Worm (Caenorhabditis elegans) whole organism, late embryonic: Measurements from ENCODE around the gene W06D11.5.
"Not testable (repeated sequence)": the region's sequence is repeated elsewhere in the genome, so short reads cannot be mapped to it uniquely, and the experiment has no call there.

Experiments used
- C38D4.7 ChIP-seq: fragments of 200-800 bp; sonication (Bioruptor generic); optimal IDR thresholded peaks from 2 replicates; lab custom pipeline; 2018; ENCODE audit warnings: mild to moderate bottlenecking, missing genetic modification characterization, moderate library complexity, missing compliant biosample characterization
- K02D7.2 ChIP-seq: sonication (generic microtip); optimal IDR thresholded peaks from 2 replicates; lab custom pipeline; 2017; ENCODE audit warnings: mild to moderate bottlenecking, missing genetic modification characterization, missing compliant biosample characterization
- Y22D7AL.16 ChIP-seq: sonication (generic microtip); optimal IDR thresholded peaks from 2 replicates; lab custom pipeline; 2016; ENCODE audit warnings: missing genetic modification characterization, missing compliant biosample characterization
- ama-1 ChIP-seq: fragments of 150-350 bp; optimal IDR thresholded peaks from 2 replicates; lab custom pipeline; 2014
- ceh-14 ChIP-seq: sonication (generic microtip); optimal IDR thresholded peaks from 2 replicates; lab custom pipeline; 2016; ENCODE audit warnings: missing genotype, missing genetic modification characterization, missing compliant biosample characterization
- ceh-18 ChIP-seq: sonication (generic microtip); optimal IDR thresholded peaks from 2 replicates; lab custom pipeline; 2016; ENCODE audit warnings: missing genetic modification characterization, missing compliant biosample characterization
- ceh-2 ChIP-seq: sonication (generic microtip); optimal IDR thresholded peaks from 2 replicates; lab custom pipeline; 2016; ENCODE audit warnings: missing genotype, missing genetic modification characterization, missing compliant biosample characterization
- ceh-22 ChIP-seq: sonication (generic microtip); optimal IDR thresholded peaks from 2 replicates; lab custom pipeline; 2017; ENCODE audit warnings: missing biosample characterization, missing genetic modification characterization
- ceh-31 ChIP-seq: sonication (generic microtip); optimal IDR thresholded peaks from 2 replicates; lab custom pipeline; 2016; ENCODE audit warnings: missing genetic modification characterization, missing compliant biosample characterization
- ceh-45 ChIP-seq: fragments of 200-800 bp; sonication (Bioruptor generic); IDR thresholded peaks from 2 replicates; pipeline ENCODE4 v1.3.6; 2022; ENCODE audit warnings: missing genetic modification reagents, missing genetic modification characterization, missing compliant biosample characterization
- ceh-6 ChIP-seq: fragments of 200-800 bp; sonication (Bioruptor generic); optimal IDR thresholded peaks from 2 replicates; lab custom pipeline; 2018; ENCODE audit warnings: mild to moderate bottlenecking, missing genetic modification characterization, missing compliant biosample characterization
- ceh-9 ChIP-seq: sonication (generic microtip); optimal IDR thresholded peaks from 2 replicates; lab custom pipeline; 2016; ENCODE audit warnings: mild to moderate bottlenecking, missing genetic modification characterization, inconsistent platforms, missing compliant biosample characterization
- elt-2 ChIP-seq: sonication (generic microtip); optimal IDR thresholded peaks from 2 replicates; lab custom pipeline; 2016; ENCODE audit warnings: missing genetic modification reagents, missing genetic modification characterization, missing compliant biosample characterization
- elt-4 ChIP-seq: sonication (generic microtip); optimal IDR thresholded peaks from 2 replicates; lab custom pipeline; 2016; ENCODE audit warnings: missing genetic modification characterization, missing compliant biosample characterization
- fkh-10 ChIP-seq: fragments of 150-350 bp; optimal IDR thresholded peaks from 2 replicates; lab custom pipeline; 2014; ENCODE audit warnings: missing biosample characterization, missing genetic modification reagents, missing genetic modification characterization
- fkh-6 ChIP-seq: sonication (generic microtip); optimal IDR thresholded peaks from 2 replicates; lab custom pipeline; 2016; ENCODE audit warnings: missing genetic modification characterization, missing compliant biosample characterization
- hlh-13 ChIP-seq: fragments of 200-800 bp; sonication (Bioruptor generic); optimal IDR thresholded peaks from 2 replicates; lab custom pipeline; 2018; ENCODE audit warnings: mild to moderate bottlenecking, missing genetic modification characterization, missing compliant biosample characterization
- lim-6 ChIP-seq: sonication (generic microtip); optimal IDR thresholded peaks from 2 replicates; lab custom pipeline; 2016; ENCODE audit warnings: missing genetic modification characterization, missing compliant biosample characterization
- mec-3 ChIP-seq: sonication (generic microtip); optimal IDR thresholded peaks from 2 replicates; lab custom pipeline; 2016; ENCODE audit warnings: borderline replicate concordance, missing genetic modification characterization, missing compliant biosample characterization
- nfya-1 ChIP-seq: sonication (generic microtip); optimal IDR thresholded peaks from 2 replicates; lab custom pipeline; 2017; ENCODE audit warnings: missing genetic modification characterization, mild to moderate bottlenecking, missing compliant biosample characterization, antibody characterized with exemption, moderate library complexity
- nhr-11 ChIP-seq: fragments of 150-350 bp; optimal IDR thresholded peaks from 2 replicates; lab custom pipeline; 2014; ENCODE audit warnings: missing biosample characterization, missing genetic modification characterization
- nhr-232 ChIP-seq: sonication (generic microtip); optimal IDR thresholded peaks from 2 replicates; lab custom pipeline; 2016; ENCODE audit warnings: missing genetic modification characterization, missing compliant biosample characterization
- odd-2 ChIP-seq: sonication (generic microtip); optimal IDR thresholded peaks from 2 replicates; lab custom pipeline; 2017; ENCODE audit warnings: antibody characterized with exemption, mild to moderate bottlenecking, missing genetic modification characterization, missing compliant biosample characterization
- pag-3 ChIP-seq: sonication (generic microtip); optimal IDR thresholded peaks from 2 replicates; lab custom pipeline; 2016; ENCODE audit warnings: missing compliant biosample characterization, missing genetic modification characterization, borderline replicate concordance
- pat-9 ChIP-seq: fragments of 200-800 bp; sonication (Bioruptor generic); optimal IDR thresholded peaks from 2 replicates; lab custom pipeline; 2018; ENCODE audit warnings: mild to moderate bottlenecking, missing genetic modification characterization, moderate library complexity, missing compliant biosample characterization
- pha-2 ChIP-seq: sonication (generic microtip); optimal IDR thresholded peaks from 2 replicates; lab custom pipeline; 2017; ENCODE audit warnings: mild to moderate bottlenecking, missing genetic modification characterization, missing compliant biosample characterization
- pqm-1 ChIP-seq: sonication (generic microtip); optimal IDR thresholded peaks from 2 replicates; lab custom pipeline; 2016; ENCODE audit warnings: missing genetic modification characterization, missing compliant biosample characterization
- ref-2 ChIP-seq: sonication (generic microtip); optimal IDR thresholded peaks from 2 replicates; lab custom pipeline; 2016; ENCODE audit warnings: missing genetic modification characterization, missing compliant biosample characterization
- rnt-1 ChIP-seq: sonication (generic microtip); optimal IDR thresholded peaks from 2 replicates; lab custom pipeline; 2016; ENCODE audit warnings: missing genetic modification characterization, missing compliant biosample characterization
- sdc-2 ChIP-seq: sonication (generic microtip); optimal IDR thresholded peaks from 2 replicates; lab custom pipeline; 2016; ENCODE audit warnings: missing genotype, missing genetic modification characterization, missing compliant biosample characterization
- sox-2 ChIP-seq: fragments of 200-800 bp; sonication (Bioruptor generic); IDR thresholded peaks from 2 replicates; pipeline ENCODE4 v1.3.6; 2022; ENCODE audit warnings: missing genetic modification reagents, missing genetic modification characterization, missing compliant biosample characterization
- tbx-2 ChIP-seq: sonication (generic microtip); optimal IDR thresholded peaks from 2 replicates; lab custom pipeline; 2016; ENCODE audit warnings: missing genetic modification characterization, missing compliant biosample characterization
- ttx-3 ChIP-seq: sonication (generic microtip); optimal IDR thresholded peaks from 2 replicates; lab custom pipeline; 2016; ENCODE audit warnings: missing genetic modification reagents, missing genetic modification characterization, missing compliant biosample characterization
- unc-55 ChIP-seq: sonication (generic microtip); optimal IDR thresholded peaks from 2 replicates; lab custom pipeline; 2017; ENCODE audit warnings: missing biosample characterization, missing genetic modification reagents, missing genetic modification characterization
- unc-86 ChIP-seq: sonication (generic microtip); optimal IDR thresholded peaks from 2 replicates; lab custom pipeline; 2016; ENCODE audit warnings: missing genetic modification characterization, missing compliant biosample characterization

The W06D11.5 gene

DNA sequence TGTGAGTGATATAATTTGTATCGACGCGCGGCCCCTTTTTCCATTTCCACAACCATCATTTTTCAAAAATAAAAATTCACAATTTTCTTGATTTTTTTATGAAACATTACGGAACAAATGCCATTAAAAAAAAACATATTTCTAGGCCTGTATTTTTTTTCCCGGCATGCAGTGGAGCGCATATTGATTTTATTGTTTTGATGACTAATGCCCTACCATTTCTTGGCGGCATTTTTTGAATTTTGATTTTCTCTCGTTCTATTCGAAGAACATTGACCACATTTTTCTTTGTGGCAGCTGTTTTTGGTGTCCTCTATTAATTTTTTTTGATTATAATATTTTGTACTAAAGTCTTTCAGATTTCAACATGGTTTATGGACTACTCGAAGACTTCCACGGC, 1.6 kb upstream of the W06D11.5 start, which contains the start of gene W06D11.3:
Gene W06D11.3 (plus strand): TSS at position 360 of the 400 bp plus-strand sequence.
- no peak for TF ChIP-seq mec-3
- no peak for TF ChIP-seq ceh-18 (tag; lab: Kevin White, UChicago)
- no peak for TF ChIP-seq hlh-13
- TF ChIP-seq ceh-22 (tag; lab: Kevin White, UChicago) = no peak
- TF ChIP-seq K02D7.2 = no peak
- no peak for TF ChIP-seq ceh-6 (GFP tag; lab: Kevin White, UChicago)
- no peak for TF ChIP-seq pqm-1
- TF ChIP-seq pag-3 (tag; lab: Kevin White, UChicago) = no peak
- TF ChIP-seq unc-86 (tag; lab: Kevin White, UChicago) = no peak
- no peak for TF ChIP-seq Y22D7AL.16 (tag; lab: Kevin White, UChicago)
- no peak for TF ChIP-seq fkh-10 (GFP tag; lab: Kevin White, UChicago)
- TF ChIP-seq ceh-14 (tag; lab: Kevin White, UChicago) = no peak
- TF ChIP-seq ama-1 = no peak
- no peak for TF ChIP-seq fkh-6 (tag; lab: Kevin White, UChicago)

DNA sequence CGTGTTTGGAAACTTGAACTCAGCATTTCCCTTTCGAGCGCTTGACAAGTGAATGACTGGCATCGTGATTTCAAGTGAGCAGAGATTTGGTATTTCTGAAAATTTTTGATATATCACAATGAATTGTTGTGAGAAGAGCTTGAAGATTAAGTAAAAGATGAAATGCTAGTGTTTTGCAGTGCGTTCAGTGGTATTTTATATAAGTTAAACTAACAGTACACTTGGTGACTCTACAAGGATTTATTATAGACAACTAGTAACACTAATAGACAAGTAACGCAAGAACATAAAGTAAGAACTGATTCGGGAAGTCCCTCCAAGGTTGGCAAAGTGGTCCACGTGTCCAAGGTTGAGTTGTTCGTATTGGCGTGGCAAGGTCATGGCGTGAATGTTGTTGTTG, 2.8 kb downstream of the W06D11.5 start, which contains the start of gene dot-1.3:
Gene dot-1.3 (minus strand): TSS at position 101 of the 400 bp plus-strand sequence.
- not testable (repeated sequence) for TF ChIP-seq lim-6; ceh-6 (GFP tag; lab: Kevin White, UChicago); ceh-31 (tag; lab: Kevin White, UChicago)

DNA sequence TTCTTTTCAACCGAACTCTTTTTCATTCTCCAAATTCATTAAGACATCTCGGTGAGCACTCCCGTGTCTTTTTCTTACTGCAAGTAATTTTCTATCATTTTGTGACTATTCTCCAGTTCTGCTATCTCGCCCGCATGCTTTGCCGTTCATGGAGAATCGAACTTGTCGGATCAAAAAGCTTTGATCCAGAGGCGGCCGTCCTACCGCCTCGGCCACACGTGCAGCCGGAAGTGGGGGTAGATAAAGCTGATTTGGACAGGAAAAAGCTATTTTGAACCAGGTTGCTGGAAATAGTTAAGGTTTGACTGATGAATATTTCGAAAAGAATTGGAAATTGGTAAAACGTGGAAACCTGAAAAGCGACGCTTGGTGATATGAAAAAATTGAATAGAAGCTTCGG, 4.3 kb downstream of the W06D11.5 start:
- TF ChIP-seq odd-2 (tag; lab: Kevin White, UChicago) = no peak
- TF ChIP-seq elt-2 (tag; lab: Kevin White, UChicago) = no peak
- TF ChIP-seq tbx-2 (tag; lab: Kevin White, UChicago) = no peak
- TF ChIP-seq hlh-13 = no peak
- no peak for TF ChIP-seq elt-4
- TF ChIP-seq ttx-3 = no peak
- TF ChIP-seq unc-55 (GFP tag; lab: Kevin White, UChicago) = no peak
- TF ChIP-seq Y22D7AL.16 (tag; lab: Kevin White, UChicago) = no peak
- TF ChIP-seq sox-2 = no peak
- no peak for TF ChIP-seq sdc-2
- TF ChIP-seq ceh-18 (tag; lab: Kevin White, UChicago) = no peak
- TF ChIP-seq, all 69 proteins: peak for 0

DNA sequence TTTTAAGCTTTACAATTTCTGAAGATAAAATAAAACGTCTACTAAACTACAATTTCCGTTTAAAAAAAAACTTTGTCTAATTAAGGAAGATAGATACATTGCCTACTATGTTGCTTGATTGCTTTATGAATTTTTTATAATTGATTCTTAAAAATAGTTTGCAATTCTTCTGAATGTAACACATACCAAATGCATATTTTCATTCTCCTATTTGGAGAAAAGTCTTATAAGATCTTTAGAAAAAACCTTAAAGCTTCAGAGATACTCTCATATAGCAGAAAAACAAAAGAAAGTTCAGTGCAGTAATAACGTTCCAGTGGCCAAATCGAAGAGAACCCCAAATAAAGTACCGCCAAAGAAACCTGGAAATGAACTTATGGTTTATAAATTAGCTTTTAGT, 6.6 kb downstream of the W06D11.5 start, which contains the start of gene phf-32:
Gene phf-32 (plus strand): TSS at position 301 of the 400 bp plus-strand sequence.
- TF ChIP-seq unc-86 (tag; lab: Kevin White, UChicago) (no peak), ceh-18 (tag; lab: Kevin White, UChicago) (no peak), elt-4 (no peak), nhr-11 (tag; lab: Kevin White, UChicago) (no peak), ceh-2 (no peak), ceh-45 (no peak), ref-2 (no peak), K02D7.2 (no peak), pha-2 (no peak), pqm-1 (no peak), nhr-232 (tag; lab: Kevin White, UChicago) (no peak), C38D4.7 (GFP tag; lab: Kevin White, UChicago) (no peak), elt-2 (tag; lab: Kevin White, UChicago) (no peak)

DNA sequence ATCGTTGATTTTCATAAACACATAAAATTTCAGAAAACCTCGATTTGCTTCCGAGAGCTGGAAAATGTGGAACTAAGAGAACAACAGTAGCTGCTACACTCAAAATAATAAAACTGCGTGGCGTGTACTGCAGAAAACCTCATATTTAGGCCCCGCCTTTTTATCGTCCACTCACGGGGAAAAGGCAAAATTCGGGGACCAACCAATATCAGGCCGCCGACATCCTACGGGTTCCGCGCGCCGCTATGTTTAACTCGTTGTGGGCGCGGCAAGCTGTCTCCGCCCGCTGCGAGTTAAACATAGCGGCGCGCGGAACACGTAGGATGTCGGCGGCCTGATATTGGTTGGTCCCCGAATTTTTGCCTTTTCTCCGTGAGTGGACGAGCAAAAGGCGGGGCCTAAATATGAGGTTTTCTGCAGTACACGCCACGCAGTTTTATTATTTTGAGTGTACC, 8.1 kb downstream of the W06D11.5 start, which contains the start of gene F17A2.16:
Gene F17A2.16 (plus strand): TSS at position 405 of the 455 bp plus-strand sequence.
- TF ChIP-seq nhr-232 (tag; lab: Kevin White, UChicago); lim-6; unc-55 (GFP tag; lab: Kevin White, UChicago): not testable (repeated sequence)

DNA sequence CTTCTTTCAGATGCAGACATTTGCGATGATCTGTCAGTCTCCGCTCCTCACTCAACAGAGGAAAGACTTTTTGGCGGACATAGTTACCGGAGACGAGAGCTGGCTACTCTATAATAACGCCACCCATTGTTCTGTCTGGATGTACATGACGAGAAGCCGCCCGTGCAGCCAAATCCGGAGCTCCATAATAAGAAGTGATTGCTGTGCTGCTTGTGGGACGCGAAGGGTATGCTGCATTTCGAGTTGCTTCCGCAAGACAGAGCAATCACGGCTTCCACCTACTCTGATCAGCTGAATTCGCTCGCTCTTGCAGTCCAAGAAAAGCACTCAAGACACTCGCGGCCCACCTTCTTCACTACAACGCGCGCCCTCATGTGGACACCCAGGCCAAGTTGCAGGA, 13.8 kb downstream of the W06D11.5 start:
- TF ChIP-seq mec-3 (no peak), nfya-1 (tag; lab: Kevin White, UChicago) (no peak), ceh-9 (no peak), pat-9 (tag; lab: Kevin White, UChicago) (no peak), pag-3 (tag; lab: Kevin White, UChicago) (no peak), unc-55 (GFP tag; lab: Kevin White, UChicago) (no peak), ttx-3 (no peak), pqm-1 (no peak), rnt-1 (tag; lab: Kevin White, UChicago) (no peak), ceh-6 (GFP tag; lab: Kevin White, UChicago) (no peak), ceh-14 (tag; lab: Kevin White, UChicago) (no peak), nhr-232 (tag; lab: Kevin White, UChicago) (no peak)
